Worm (Caenorhabditis elegans): ENCODE measurements around the gene arrd-5.

DNA sequence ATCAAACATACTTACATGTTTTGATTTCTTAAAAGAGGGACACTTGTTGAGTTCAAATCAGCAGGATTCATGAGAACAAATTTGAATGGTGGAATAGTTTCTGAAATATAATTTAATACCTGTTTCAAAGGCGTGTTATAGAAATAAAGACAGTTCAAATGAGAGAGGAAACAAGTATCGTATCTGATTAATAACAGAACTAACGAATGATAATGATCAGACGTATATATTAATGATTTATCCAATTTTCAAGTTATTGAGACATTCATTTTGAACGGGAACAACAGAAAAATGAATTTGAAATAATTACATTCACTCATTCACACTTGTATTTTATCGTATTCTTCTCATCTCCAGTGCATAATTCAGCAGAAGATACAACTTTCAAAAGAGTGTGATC is 20.6 kb downstream of the arrd-5 start, which contains the start of gene chil-4:
- no peak for TF ChIP-seq unc-86 (tag; optimal IDR thresholded peaks at IDR 0.05)
- no peak for TF ChIP-seq nfya-1 (tag; optimal IDR thresholded peaks at IDR 0.05)
- TF ChIP-seq fax-1 (tag; optimal IDR thresholded peaks at IDR 0.05): no peak
- no peak for TF ChIP-seq elt-4 (tag; optimal IDR thresholded peaks at IDR 0.05)
- no peak for TF ChIP-seq ceh-31 (tag; optimal IDR thresholded peaks at IDR 0.05)

Measured in whole organism, late embryonic.